Worm (Caenorhabditis elegans) whole organism, L4/young adult: ENCODE measurements around the gene pdha-1.

Source experiments
- W03F9.2 ChIP-seq: fragments of 150-350 bp; optimal IDR thresholded peaks from 2 replicates; lab custom pipeline; 2014; ENCODE audit warnings: missing biosample characterization, missing genetic modification characterization
- dao-5 ChIP-seq: sonication (generic microtip); optimal IDR thresholded peaks from 2 replicates; lab custom pipeline; 2016; ENCODE audit warnings: missing genotype, missing genetic modification characterization, moderate library complexity, missing compliant biosample characterization

DNA sequence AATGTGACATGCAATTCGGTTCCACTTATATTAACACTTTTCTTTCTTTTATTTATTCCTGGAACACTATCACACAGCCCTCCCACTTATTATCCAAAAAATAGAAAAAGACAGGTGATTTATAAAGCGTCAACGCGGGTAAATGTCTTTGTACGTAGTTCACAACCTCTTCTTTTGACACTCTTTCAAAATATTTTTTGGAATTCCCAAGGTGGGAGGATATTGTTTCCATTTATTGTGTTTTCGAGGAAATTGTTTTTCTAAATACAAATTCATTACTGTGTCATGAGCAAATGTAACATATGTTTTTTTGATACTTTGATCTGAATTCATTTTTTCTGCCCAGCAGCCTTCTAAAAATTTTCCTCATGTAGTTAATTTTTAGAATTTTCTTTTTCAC, 8.2 kb upstream of the pdha-1 start:
- TF ChIP-seq W03F9.2 (no peak), dao-5 (no peak)
